Worm (Caenorhabditis elegans): ENCODE measurements around the gene sec-10.

- TF ChIP-seq D1046.2 (GFP tag; IDR thresholded peaks at IDR 0.05) (no peak), ztf-11 (tag; optimal IDR thresholded peaks at IDR 0.05) (no peak), spr-3 (GFP tag; optimal IDR thresholded peaks at IDR 0.05) (no peak), ama-1 (optimal IDR thresholded peaks at IDR 0.05) (no peak), skn-1 (tag; optimal IDR thresholded peaks at IDR 0.05) (no peak), zag-1 (tag; optimal IDR thresholded peaks at IDR 0.05) (no peak), dmd-8 (GFP tag; IDR thresholded peaks at IDR 0.05) (no peak), pqm-1 (tag; optimal IDR thresholded peaks at IDR 0.05) (peak; percentile 4), nhr-237 (tag; optimal IDR thresholded peaks at IDR 0.05) (no peak), hmg-1.1 (GFP tag; IDR thresholded peaks at IDR 0.05) (no peak), Y48G9A.11 (GFP tag; IDR thresholded peaks at IDR 0.05) (no peak), ces-1 (GFP tag; optimal IDR thresholded peaks at IDR 0.05) (no peak), nhr-102 (tag; optimal IDR thresholded peaks at IDR 0.05) (no peak)
Measured at ce11 chrIV:7830151-7830550, 47.9 kb upstream of the sec-10 start, which contains the start of gene mvb-12.
